Fruit fly (Drosophila melanogaster) whole organism, adult: ENCODE measurements around the gene Etfb.

Experiments used
- CG11617 ChIP-seq: fragments of 200-800 bp; sonication (Bioruptor generic); optimal IDR thresholded peaks from 2 replicates; lab custom pipeline; 2017; ENCODE audit warnings: mild to moderate bottlenecking, missing biosample characterization, missing genetic modification reagents, missing genetic modification characterization
- CG14711 ChIP-seq: fragments of 200-800 bp; sonication (Bioruptor generic); optimal IDR thresholded peaks from 2 replicates; lab custom pipeline; 2018; ENCODE audit warnings: missing biosample characterization, mild to moderate bottlenecking, missing genetic modification characterization, moderate library complexity
- CG33017 ChIP-seq: fragments of 200-800 bp; sonication (Bioruptor generic); optimal IDR thresholded peaks from 2 replicates; lab custom pipeline; 2018; ENCODE audit warnings: missing biosample characterization, mild to moderate bottlenecking, missing genetic modification characterization, moderate library complexity
- CG7045 ChIP-seq: fragments of 200-800 bp; sonication (Bioruptor generic); optimal IDR thresholded peaks from 2 replicates; lab custom pipeline; 2017; ENCODE audit warnings: missing biosample characterization, mild to moderate bottlenecking, missing genetic modification characterization
- Clk ChIP-seq: fragments of 200-800 bp; sonication (Bioruptor generic); optimal IDR thresholded peaks from 2 replicates; lab custom pipeline; 2017; ENCODE audit warnings: missing biosample characterization, missing genetic modification characterization
- Mnt ChIP-seq: fragments of 200-800 bp; sonication (Bioruptor generic); optimal IDR thresholded peaks from 2 replicates; lab custom pipeline; 2016; ENCODE audit warnings: missing biosample characterization, mild to moderate bottlenecking, missing genetic modification characterization
- bab1 ChIP-seq: fragments of 200-800 bp; sonication (Bioruptor generic); optimal IDR thresholded peaks from 3 replicates; lab custom pipeline; 2019; ENCODE audit warnings: missing biosample characterization, mild to moderate bottlenecking, missing genetic modification characterization, moderate library complexity
- kay ChIP-seq: fragments of 200-800 bp; sonication (Bioruptor generic); peaks from one replicate; lab custom pipeline; 2016; ENCODE audit warnings: missing biosample characterization, missing genetic modification characterization, borderline replicate concordance
- pad ChIP-seq: fragments of 200-800 bp; sonication (Bioruptor generic); optimal IDR thresholded peaks from 3 replicates; lab custom pipeline; 2017; ENCODE audit warnings: missing biosample characterization, missing genetic modification characterization, mild to moderate bottlenecking, moderate library complexity, missing genetic modification reagents

dm6 chr3R:29775755-29776686, 26.7 kb downstream of the Etfb start:
- no peak for TF ChIP-seq bab1 (GFP tag; lab: Kevin White, UChicago)
- TF ChIP-seq pad (GFP tag; lab: Kevin White, UChicago) = no peak
- TF ChIP-seq kay (GFP tag; lab: Kevin White, UChicago) = no peak
- no peak for TF ChIP-seq CG7045 (GFP tag; lab: Kevin White, UChicago)
- TF ChIP-seq CG33017 (tag; lab: Kevin White, UChicago) = no peak
- TF ChIP-seq Clk (GFP tag; lab: Kevin White, UChicago) = peak; percentile 3
- no peak for TF ChIP-seq CG14711 (tag; lab: Kevin White, UChicago)
- peak; percentile 1 for TF ChIP-seq Mnt
- TF ChIP-seq CG11617 (GFP tag; lab: Kevin White, UChicago) = no peak
